Worm (Caenorhabditis elegans) whole organism, young adult: ENCODE results near the gene nlp-7.

Experiments
- B0261.1 ChIP-seq: sonication (generic microtip); optimal IDR thresholded peaks from 2 replicates; lab custom pipeline; 2016; ENCODE audit warnings: mild to moderate bottlenecking, missing genetic modification characterization, moderate library complexity, missing compliant biosample characterization
- F10E7.11 ChIP-seq: sonication (generic microtip); optimal IDR thresholded peaks from 2 replicates; lab custom pipeline; 2017; ENCODE audit warnings: mild to moderate bottlenecking, missing genetic modification characterization, moderate library complexity, missing compliant biosample characterization
- F22D6.2 ChIP-seq: sonication (generic microtip); optimal IDR thresholded peaks from 2 replicates; lab custom pipeline; 2016; ENCODE audit warnings: mild to moderate bottlenecking, missing genetic modification characterization, missing compliant biosample characterization
- F23B12.7 ChIP-seq: sonication (generic microtip); optimal IDR thresholded peaks from 2 replicates; lab custom pipeline; 2017; ENCODE audit warnings: missing genetic modification characterization, mild to moderate bottlenecking, missing compliant biosample characterization, antibody characterized with exemption, moderate library complexity; ENCODE audit not compliant: insufficient read depth
- F39B2.1 ChIP-seq: fragments of 200-800 bp; sonication (Bioruptor generic); IDR thresholded peaks from 2 replicates; pipeline ENCODE4 v1.3.6; 2022; ENCODE audit warnings: missing genetic modification reagents, missing genetic modification characterization, missing compliant biosample characterization
- F52B5.7 ChIP-seq: sonication (generic microtip); optimal IDR thresholded peaks from 2 replicates; lab custom pipeline; 2016; ENCODE audit warnings: mild to moderate bottlenecking, missing genetic modification characterization, missing compliant biosample characterization
- F55B11.4 ChIP-seq: sonication (generic microtip); optimal IDR thresholded peaks from 2 replicates; lab custom pipeline; 2016; ENCODE audit warnings: missing compliant biosample characterization, missing genetic modification characterization, borderline replicate concordance; ENCODE audit not compliant: insufficient read depth
- T07F8.4 ChIP-seq: sonication (generic microtip); optimal IDR thresholded peaks from 2 replicates; lab custom pipeline; 2016; ENCODE audit warnings: mild to moderate bottlenecking, missing genetic modification characterization, moderate library complexity, missing compliant biosample characterization
- Y56A3A.18 ChIP-seq: fragments of 200-800 bp; sonication (Bioruptor generic); IDR thresholded peaks from 2 replicates; pipeline ENCODE4 v1.3.6; 2022; ENCODE audit warnings: missing genetic modification reagents, missing genetic modification characterization, missing compliant biosample characterization
- Y79H2A.3 ChIP-seq: fragments of 200-800 bp; sonication (Bioruptor generic); conservative IDR thresholded peaks from 2 replicates; pipeline ENCODE4 v1.3.6; 2022; ENCODE audit warnings: missing genetic modification reagents, missing genetic modification characterization, missing compliant biosample characterization
- akir-1 ChIP-seq: fragments of 200-800 bp; sonication (Bioruptor generic); optimal IDR thresholded peaks from 2 replicates; lab custom pipeline; 2018; ENCODE audit warnings: mild to moderate bottlenecking, missing genetic modification characterization, moderate library complexity, missing compliant biosample characterization
- aptf-2 ChIP-seq: fragments of 200-800 bp; sonication (Bioruptor generic); conservative IDR thresholded peaks from 2 replicates; pipeline ENCODE4 v1.3.6; 2022; ENCODE audit warnings: missing genetic modification reagents, missing genetic modification characterization, missing compliant biosample characterization
- atf-7 ChIP-seq: sonication (generic microtip); optimal IDR thresholded peaks from 2 replicates; lab custom pipeline; 2017; ENCODE audit warnings: mild to moderate bottlenecking, missing genetic modification characterization, missing compliant biosample characterization
- cebp-1 ChIP-seq, 2 experiments: fragments of 200-800 bp in 1 of 2; sonication (Bioruptor generic) in 1 of 2; sonication (generic microtip) in 1 of 2; IDR thresholded peaks in 1 of 2; optimal IDR thresholded peaks in 1 of 2; 2 replicates each; pipeline versions ENCODE4 v1.3.6 to Lab custom; 2017 to 2022; ENCODE audit warnings: missing compliant biosample characterization in 2 of 2, missing genetic modification characterization in 2 of 2, mild to moderate bottlenecking in 1 of 2, missing genetic modification reagents in 1 of 2, moderate library complexity in 1 of 2
- ceh-40 ChIP-seq: fragments of 200-800 bp; sonication (Bioruptor generic); IDR thresholded peaks from 2 replicates; pipeline ENCODE4 v1.3.6; 2022; ENCODE audit warnings: missing genetic modification characterization, missing compliant biosample characterization
- ceh-79 ChIP-seq: sonication (generic microtip); optimal IDR thresholded peaks from 2 replicates; lab custom pipeline; 2017; ENCODE audit warnings: mild to moderate bottlenecking, missing genetic modification characterization, missing compliant biosample characterization
- chd-7 ChIP-seq: sonication (generic microtip); optimal IDR thresholded peaks from 2 replicates; lab custom pipeline; 2016; ENCODE audit warnings: mild to moderate bottlenecking, missing genetic modification characterization, moderate library complexity, missing compliant biosample characterization
- efl-1 ChIP-seq: fragments of 150-350 bp; optimal IDR thresholded peaks from 2 replicates; lab custom pipeline; 2014; ENCODE audit warnings: missing biosample characterization, missing genetic modification reagents, missing genetic modification characterization
- egl-18 ChIP-seq: fragments of 200-800 bp; sonication (Bioruptor generic); IDR thresholded peaks from 2 replicates; pipeline ENCODE4 v1.3.6; 2022; ENCODE audit warnings: missing genetic modification reagents, missing genetic modification characterization, missing compliant biosample characterization
- egl-44 ChIP-seq: fragments of 200-800 bp; sonication (Bioruptor generic); IDR thresholded peaks from 2 replicates; pipeline ENCODE4 v1.3.6; 2022; ENCODE audit warnings: missing genetic modification reagents, missing genetic modification characterization, missing compliant biosample characterization
- ekl-4 ChIP-seq: fragments of 200-800 bp; sonication (Bioruptor generic); IDR thresholded peaks from 2 replicates; pipeline ENCODE4 v1.3.6; 2022; ENCODE audit warnings: missing genetic modification reagents, missing genetic modification characterization, missing compliant biosample characterization
- ets-4 ChIP-seq: fragments of 200-800 bp; sonication (Bioruptor generic); optimal IDR thresholded peaks from 2 replicates; lab custom pipeline; 2018; ENCODE audit warnings: mild to moderate bottlenecking, missing genetic modification characterization, missing compliant biosample characterization
- fkh-3 ChIP-seq: sonication (generic microtip); optimal IDR thresholded peaks from 2 replicates; lab custom pipeline; 2016; ENCODE audit warnings: mild to moderate bottlenecking, missing genetic modification characterization, missing compliant biosample characterization
- him-1 ChIP-seq: sonication (generic microtip); optimal IDR thresholded peaks from 2 replicates; lab custom pipeline; 2016; ENCODE audit warnings: missing genotype, missing genetic modification reagents, missing genetic modification characterization, missing compliant biosample characterization
- hlh-12 ChIP-seq: sonication (generic microtip); optimal IDR thresholded peaks from 2 replicates; lab custom pipeline; 2016; ENCODE audit warnings: missing genetic modification characterization, missing compliant biosample characterization
- hmg-1.2 ChIP-seq: fragments of 200-800 bp; sonication (Bioruptor generic); IDR thresholded peaks from 2 replicates; pipeline ENCODE4 v1.3.6; 2022; ENCODE audit warnings: missing genetic modification reagents, missing genetic modification characterization, missing compliant biosample characterization
- hsf-1 ChIP-seq: fragments of 200-800 bp; sonication (Bioruptor generic); IDR thresholded peaks from 2 replicates; pipeline ENCODE4 v1.3.6; 2022; ENCODE audit warnings: missing genetic modification reagents, missing genetic modification characterization, missing compliant biosample characterization
- lag-1 ChIP-seq: fragments of 200-800 bp; sonication (Bioruptor generic); IDR thresholded peaks from 2 replicates; pipeline ENCODE4 v1.3.6; 2022; ENCODE audit warnings: missing genetic modification reagents, missing genetic modification characterization, missing compliant biosample characterization
- let-526 ChIP-seq: fragments of 200-800 bp; sonication (Bioruptor generic); IDR thresholded peaks from 2 replicates; pipeline ENCODE4 v1.3.6; 2022; ENCODE audit warnings: missing genetic modification reagents, missing genetic modification characterization, missing compliant biosample characterization
- let-607 ChIP-seq, 2 experiments: fragments of 200-800 bp in 1 of 2; sonication (Bioruptor generic) in 1 of 2; sonication (generic microtip) in 1 of 2; optimal IDR thresholded peaks; 2 replicates each; lab custom pipeline; 2016 to 2018; ENCODE audit warnings: mild to moderate bottlenecking in 2 of 2, missing compliant biosample characterization in 2 of 2, missing genetic modification characterization in 2 of 2, moderate library complexity in 2 of 2, missing genotype in 1 of 2
- lin-54 ChIP-seq: fragments of 200-800 bp; sonication (Bioruptor generic); optimal IDR thresholded peaks from 2 replicates; lab custom pipeline; 2018; ENCODE audit warnings: mild to moderate bottlenecking, missing genetic modification characterization, missing compliant biosample characterization
- lir-1 ChIP-seq: fragments of 200-800 bp; sonication (Bioruptor generic); conservative IDR thresholded peaks from 2 replicates; pipeline ENCODE4 v1.3.6; 2022; ENCODE audit warnings: missing genetic modification reagents, missing genetic modification characterization, missing compliant biosample characterization
- madf-10 ChIP-seq: sonication (generic microtip); optimal IDR thresholded peaks from 2 replicates; lab custom pipeline; 2016; ENCODE audit warnings: mild to moderate bottlenecking, missing genetic modification characterization, missing compliant biosample characterization
- madf-8 ChIP-seq: fragments of 200-800 bp; sonication (Bioruptor generic); conservative IDR thresholded peaks from 2 replicates; pipeline ENCODE4 v1.3.6; 2022; ENCODE audit warnings: missing genetic modification reagents, missing genetic modification characterization, missing compliant biosample characterization
- mxl-1 ChIP-seq: sonication (generic microtip); optimal IDR thresholded peaks from 2 replicates; lab custom pipeline; 2016; ENCODE audit warnings: missing genetic modification characterization, missing compliant biosample characterization
- nfya-1 ChIP-seq: sonication (generic microtip); optimal IDR thresholded peaks from 2 replicates; lab custom pipeline; 2017; ENCODE audit warnings: antibody characterized with exemption, missing compliant biosample characterization, missing genetic modification characterization, borderline replicate concordance; ENCODE audit not compliant: insufficient read depth
- nfyb-1 ChIP-seq: fragments of 200-800 bp; sonication (Bioruptor generic); IDR thresholded peaks from 2 replicates; pipeline ENCODE4 v1.3.6; 2022; ENCODE audit warnings: missing genetic modification reagents, missing genetic modification characterization, missing compliant biosample characterization
- nhr-80 ChIP-seq: sonication (generic microtip); optimal IDR thresholded peaks from 2 replicates; lab custom pipeline; 2016; ENCODE audit warnings: missing genetic modification characterization, missing compliant biosample characterization
- pha-4 ChIP-seq: fragments of 150-350 bp; sonication (generic microtip); optimal IDR thresholded peaks from 2 replicates; lab custom pipeline; 2014; ENCODE audit warnings: missing biosample characterization, missing genetic modification reagents, missing genetic modification characterization
- repo-1 ChIP-seq: sonication (generic microtip); optimal IDR thresholded peaks from 2 replicates; lab custom pipeline; 2017; ENCODE audit warnings: mild to moderate bottlenecking, missing genetic modification characterization, missing compliant biosample characterization
- rpc-1 ChIP-seq, 2 experiments: fragments of 150-350 bp in 1 of 2; sonication (generic microtip) in 1 of 2; optimal IDR thresholded peaks; 2 replicates each; lab custom pipeline; 2014 to 2018; ENCODE audit warnings: missing biosample characterization in 1 of 2, missing genetic modification characterization in 1 of 2, missing genetic modification reagents in 1 of 2, missing genotype in 1 of 2
- snpc-1.3 ChIP-seq: sonication (generic microtip); optimal IDR thresholded peaks from 2 replicates; lab custom pipeline; 2017; ENCODE audit warnings: missing genetic modification characterization, mild to moderate bottlenecking, missing compliant biosample characterization, antibody characterized with exemption, moderate library complexity, missing genotype, missing genetic modification reagents; ENCODE audit not compliant: insufficient read depth
- tbx-9 ChIP-seq: sonication (generic microtip); optimal IDR thresholded peaks from 2 replicates; lab custom pipeline; 2016; ENCODE audit warnings: borderline replicate concordance, missing genetic modification characterization, inconsistent platforms, missing compliant biosample characterization
- unc-62 ChIP-seq: fragments of 150-350 bp; optimal IDR thresholded peaks from 2 replicates; lab custom pipeline; 2014; ENCODE audit warnings: missing biosample characterization, missing genetic modification reagents, missing genetic modification characterization
- ztf-18 ChIP-seq: sonication (generic microtip); optimal IDR thresholded peaks from 2 replicates; lab custom pipeline; 2016; ENCODE audit warnings: missing genotype, mild to moderate bottlenecking, missing genetic modification characterization, missing compliant biosample characterization
- ztf-28 ChIP-seq: fragments of 200-800 bp; sonication (Bioruptor generic); IDR thresholded peaks from 2 replicates; pipeline ENCODE4 v1.3.6; 2022; ENCODE audit warnings: missing genetic modification reagents, missing genetic modification characterization, missing compliant biosample characterization
- ztf-6 ChIP-seq: fragments of 200-800 bp; sonication (Bioruptor generic); IDR thresholded peaks from 2 replicates; pipeline ENCODE4 v1.3.6; 2022; ENCODE audit warnings: missing genetic modification reagents, missing genetic modification characterization, missing compliant biosample characterization

nlp-7 gene

DNA sequence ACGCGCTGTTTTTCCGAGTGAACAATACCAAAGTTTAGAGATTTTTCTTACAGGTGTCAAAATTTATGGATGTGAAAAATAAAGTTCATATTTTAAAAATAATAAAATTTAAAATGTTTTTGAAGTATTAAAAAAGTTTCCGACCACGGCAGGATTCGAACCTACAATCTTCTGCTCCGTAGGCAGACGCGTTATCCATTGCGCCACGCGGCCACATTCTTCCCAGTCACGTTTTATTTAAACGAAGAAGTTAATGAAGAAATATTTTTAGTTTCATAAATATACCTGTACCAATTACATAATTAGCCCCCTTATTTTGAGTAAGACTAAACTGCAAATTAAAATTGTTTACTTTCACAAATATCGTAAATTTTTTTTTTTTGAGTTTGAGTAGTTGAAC lies 47.7 kb downstream of the nlp-7 start (continued):
- TF ChIP-seq T07F8.4 (no peak), atf-7 (tag; lab: Kevin White, UChicago) (no peak), aptf-2 (GFP tag; lab: Robert Waterston, UW) (no peak), madf-10 (peak; percentile 45), F10E7.11 (tag; lab: Kevin White, UChicago) (no peak), Y56A3A.18 (GFP tag; lab: Robert Waterston, UW) (no peak), B0261.1 (tag; lab: Kevin White, UChicago) (peak; percentile 86), efl-1 (GFP tag; lab: Kevin White, UChicago) (no peak), repo-1 (tag; lab: Kevin White, UChicago) (peak; percentile 31), fkh-3 (tag; lab: Kevin White, UChicago) (no peak), lir-1 (GFP tag; lab: Robert Waterston, UW) (no peak), ceh-40 (0 out of 2 replicates have a peak, but pooled peaks have one; percentile 54), mxl-1 (peak; percentile 53), F52B5.7 (no peak), ztf-6 (GFP tag; lab: Robert Waterston, UW) (no peak), egl-18 (GFP tag; lab: Robert Waterston, UW) (no peak), nhr-80 (tag; lab: Kevin White, UChicago) (peak; percentile 7), lin-54 (GFP tag; lab: Kevin White, UChicago) (peak; percentile 40), nfya-1 (tag; lab: Kevin White, UChicago) (no peak), let-607 (tag; optimal IDR thresholded peaks at IDR 0.05; lab: Kevin White, UChicago) (peak in 1 of 2 experiments; percentile 33), F55B11.4 (tag; lab: Kevin White, UChicago) (no peak), him-1 (tag; lab: Kevin White, UChicago) (peak; percentile 60), ceh-79 (no peak), akir-1 (no peak), madf-8 (GFP tag; lab: Robert Waterston, UW) (no peak), unc-62 (GFP tag; lab: Kevin White, UChicago) (no peak), pha-4 (tag; lab: Kevin White, UChicago) (no peak), rpc-1 (optimal IDR thresholded peaks at IDR 0.05; lab: Kevin White, UChicago) (peak; percentile 92), rpc-1 (tag; optimal IDR thresholded peaks at IDR 0.05; lab: Kevin White, UChicago) (peak; percentile 98), ets-4 (GFP tag; lab: Kevin White, UChicago) (no peak), let-526 (GFP tag; lab: Robert Waterston, UW) (no peak), hlh-12 (peak; percentile 71), F39B2.1 (no peak), nfyb-1 (0 out of 2 replicates have a peak, but pooled peaks have one; percentile 34), lag-1 (GFP tag; lab: Robert Waterston, UW) (no peak), ztf-28 (GFP tag; lab: Robert Waterston, UW) (peak; percentile 17; the same call in 1 of the 2 replicates), Y79H2A.3 (GFP tag; lab: Robert Waterston, UW) (no peak), F22D6.2 (tag; lab: Kevin White, UChicago) (no peak), ztf-18 (peak; percentile 51), F23B12.7 (peak; percentile 65), ekl-4 (GFP tag; lab: Robert Waterston, UW) (no peak), snpc-1.3 (tag; lab: Kevin White, UChicago) (peak; percentile 75), hmg-1.2 (GFP tag; lab: Robert Waterston, UW) (peak; percentile 69), hsf-1 (no peak; the same call in 1 of the 2 replicates), tbx-9 (tag; lab: Kevin White, UChicago) (no peak), chd-7 (no peak), cebp-1 (GFP tag; IDR thresholded peaks at IDR 0.05; lab: Robert Waterston, UW) (no peak), cebp-1 (tag; optimal IDR thresholded peaks at IDR 0.05; lab: Kevin White, UChicago) (peak; percentile 37), egl-44 (GFP tag; lab: Robert Waterston, UW) (peak; percentile 19; the same call in 1 of the 2 replicates)
